Worm (Caenorhabditis elegans): ENCODE data around the gene gpa-17.

- TF ChIP-seq ztf-23 (GFP tag; IDR thresholded peaks at IDR 0.05) (no peak), tab-1 (GFP tag; IDR thresholded peaks at IDR 0.05) (0 out of 2 replicates have a peak, but pooled peaks have one; percentile 52), flt-1 (GFP tag; IDR thresholded peaks at IDR 0.05) (no peak), med-1 (GFP tag; optimal IDR thresholded peaks at IDR 0.05; ENCODE audit: insufficient read depth) (no peak), ref-1 (GFP tag; conservative IDR thresholded peaks at IDR 0.05) (no peak)
Observed at ce11 chrIII:2553579-2553978, 32.8 kb upstream of the gpa-17 start.

All from whole organism, midembryonic.